Fruit fly (Drosophila melanogaster): ENCODE results near the gene Syx5.

DNA sequence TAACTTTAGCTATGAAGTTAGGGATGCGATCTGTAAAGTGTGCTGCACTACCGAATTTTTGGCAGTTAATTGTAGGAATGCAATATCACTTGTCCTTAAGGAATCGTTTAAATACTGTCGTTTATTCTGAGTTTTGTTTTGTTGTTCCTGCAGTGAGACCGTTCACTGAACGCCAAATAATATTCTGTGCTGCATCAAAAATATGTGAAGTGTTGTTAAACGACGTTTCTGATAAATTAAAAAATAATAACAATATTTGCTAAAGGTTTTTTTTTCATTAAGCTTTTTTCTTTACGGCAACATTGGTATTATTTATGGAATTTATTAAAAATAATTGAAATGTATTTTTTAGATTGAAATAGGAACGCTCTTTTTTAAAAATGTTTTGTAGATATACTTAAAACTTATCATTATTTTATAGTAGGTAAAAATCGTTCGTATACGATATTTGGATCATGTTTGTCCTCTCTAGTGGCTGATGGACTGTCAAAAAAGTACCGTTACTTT, 4.3 kb upstream of the Syx5 start, which contains the start of gene GMF:
- TF ChIP-seq EcR (GFP tag; optimal IDR thresholded peaks at IDR 0.05) (no peak), CG15710 (tag; optimal IDR thresholded peaks at IDR 0.05) (peak; percentile 34), CG34367 (tag; optimal IDR thresholded peaks at IDR 0.05) (no peak), Snoo (tag; optimal IDR thresholded peaks at IDR 0.05) (no peak), Pif1A (GFP tag; optimal IDR thresholded peaks at IDR 0.05) (no peak), fd96Ca (GFP tag; IDR thresholded peaks at IDR 0.05) (no peak), CG14655 (GFP tag; optimal IDR thresholded peaks at IDR 0.05) (no peak), CG13204 (GFP tag; optimal IDR thresholded peaks at IDR 0.05) (no peak), CG9948 (tag; optimal IDR thresholded peaks at IDR 0.05) (no peak), Ets98B (GFP tag; IDR thresholded peaks at IDR 0.05) (no peak), rn (GFP tag; IDR thresholded peaks at IDR 0.05) (no peak), CG8301 (tag; optimal IDR thresholded peaks at IDR 0.05) (no peak), CG4496 (GFP tag; IDR thresholded peaks at IDR 0.05) (no peak)

Measured in whole organism, pupa.